Worm (Caenorhabditis elegans) whole organism, young adult: ENCODE measurements around the gene M02B1.3.

Experiments used
- F49E8.2 ChIP-seq: sonication (generic microtip); optimal IDR thresholded peaks from 3 replicates; lab custom pipeline; 2017; ENCODE audit warnings: missing genetic modification characterization, mild to moderate bottlenecking, missing compliant biosample characterization, antibody characterized with exemption, moderate library complexity; ENCODE audit not compliant: insufficient read depth
- K12H6.12 ChIP-seq: fragments of 200-800 bp; sonication (Bioruptor generic); optimal IDR thresholded peaks from 2 replicates; lab custom pipeline; 2018; ENCODE audit warnings: mild to moderate bottlenecking, missing genetic modification characterization, missing compliant biosample characterization
- Y53G8AR.9 ChIP-seq: fragments of 200-800 bp; sonication (Bioruptor generic); conservative IDR thresholded peaks from 2 replicates; pipeline ENCODE4 v1.3.6; 2022; ENCODE audit warnings: missing genetic modification reagents, missing genetic modification characterization, missing compliant biosample characterization
- Y67H2A.10 ChIP-seq: fragments of 200-800 bp; sonication (Bioruptor generic); conservative IDR thresholded peaks from 2 replicates; pipeline ENCODE4 v1.3.6; 2022; ENCODE audit warnings: missing genetic modification reagents, missing genetic modification characterization, missing compliant biosample characterization
- Y79H2A.3 ChIP-seq: fragments of 200-800 bp; sonication (Bioruptor generic); conservative IDR thresholded peaks from 2 replicates; pipeline ENCODE4 v1.3.6; 2022; ENCODE audit warnings: missing genetic modification reagents, missing genetic modification characterization, missing compliant biosample characterization
- atf-7 ChIP-seq: sonication (generic microtip); optimal IDR thresholded peaks from 2 replicates; lab custom pipeline; 2017; ENCODE audit warnings: mild to moderate bottlenecking, missing genetic modification characterization, missing compliant biosample characterization
- bed-1 ChIP-seq: fragments of 200-800 bp; sonication (Bioruptor generic); IDR thresholded peaks from 2 replicates; pipeline ENCODE4 v1.3.6; 2022; ENCODE audit warnings: missing genetic modification reagents, missing genetic modification characterization, missing compliant biosample characterization
- cebp-1 ChIP-seq, 2 experiments: fragments of 200-800 bp in 1 of 2; sonication (Bioruptor generic) in 1 of 2; sonication (generic microtip) in 1 of 2; IDR thresholded peaks in 1 of 2; optimal IDR thresholded peaks in 1 of 2; 2 replicates each; pipeline versions ENCODE4 v1.3.6 to Lab custom; 2017 to 2022; ENCODE audit warnings: missing compliant biosample characterization in 2 of 2, missing genetic modification characterization in 2 of 2, mild to moderate bottlenecking in 1 of 2, missing genetic modification reagents in 1 of 2, moderate library complexity in 1 of 2
- ceh-27 ChIP-seq: fragments of 200-800 bp; sonication (Bioruptor generic); optimal IDR thresholded peaks from 2 replicates; lab custom pipeline; 2018; ENCODE audit warnings: mild to moderate bottlenecking, missing genetic modification characterization, moderate library complexity, missing compliant biosample characterization
- ceh-79 ChIP-seq: sonication (generic microtip); optimal IDR thresholded peaks from 2 replicates; lab custom pipeline; 2017; ENCODE audit warnings: mild to moderate bottlenecking, missing genetic modification characterization, missing compliant biosample characterization
- dox-1 ChIP-seq: fragments of 200-800 bp; sonication (Bioruptor generic); IDR thresholded peaks from 2 replicates; pipeline ENCODE4 v1.3.6; 2022; ENCODE audit warnings: missing genetic modification reagents, missing genetic modification characterization, missing compliant biosample characterization
- dpl-1 ChIP-seq: fragments of 150-350 bp; optimal IDR thresholded peaks from 2 replicates; lab custom pipeline; 2014; ENCODE audit warnings: missing biosample characterization, missing genetic modification reagents, missing genetic modification characterization
- efl-1 ChIP-seq: fragments of 150-350 bp; optimal IDR thresholded peaks from 2 replicates; lab custom pipeline; 2014; ENCODE audit warnings: missing biosample characterization, missing genetic modification reagents, missing genetic modification characterization
- ekl-4 ChIP-seq: fragments of 200-800 bp; sonication (Bioruptor generic); IDR thresholded peaks from 2 replicates; pipeline ENCODE4 v1.3.6; 2022; ENCODE audit warnings: missing genetic modification reagents, missing genetic modification characterization, missing compliant biosample characterization
- gei-17 ChIP-seq: fragments of 200-800 bp; sonication (Bioruptor generic); optimal IDR thresholded peaks from 2 replicates; lab custom pipeline; 2018; ENCODE audit warnings: mild to moderate bottlenecking, missing genetic modification characterization, missing compliant biosample characterization
- hmg-1.2 ChIP-seq: fragments of 200-800 bp; sonication (Bioruptor generic); IDR thresholded peaks from 2 replicates; pipeline ENCODE4 v1.3.6; 2022; ENCODE audit warnings: missing genetic modification reagents, missing genetic modification characterization, missing compliant biosample characterization
- lin-40 ChIP-seq: sonication (generic microtip); optimal IDR thresholded peaks from 2 replicates; lab custom pipeline; 2016; ENCODE audit warnings: missing genetic modification characterization, mild to moderate bottlenecking, missing compliant biosample characterization, missing genotype, missing genetic modification reagents
- lin-54 ChIP-seq: fragments of 200-800 bp; sonication (Bioruptor generic); optimal IDR thresholded peaks from 2 replicates; lab custom pipeline; 2018; ENCODE audit warnings: mild to moderate bottlenecking, missing genetic modification characterization, missing compliant biosample characterization
- lsl-1 ChIP-seq: fragments of 200-800 bp; sonication (Bioruptor generic); optimal IDR thresholded peaks from 2 replicates; lab custom pipeline; 2018; ENCODE audit warnings: mild to moderate bottlenecking, missing genetic modification characterization, moderate library complexity, missing compliant biosample characterization
- lsy-27 ChIP-seq: sonication (generic microtip); optimal IDR thresholded peaks from 2 replicates; lab custom pipeline; 2017; ENCODE audit warnings: missing genetic modification characterization, mild to moderate bottlenecking, missing compliant biosample characterization, antibody characterized with exemption, missing genotype, borderline replicate concordance; ENCODE audit not compliant: insufficient read depth
- nfya-2 ChIP-seq: fragments of 200-800 bp; sonication (Bioruptor generic); IDR thresholded peaks from 2 replicates; pipeline ENCODE4 v1.3.6; 2022; ENCODE audit warnings: missing genetic modification reagents, missing genetic modification characterization, missing compliant biosample characterization
- pbrm-1 ChIP-seq: fragments of 200-800 bp; sonication (Bioruptor generic); IDR thresholded peaks from 2 replicates; pipeline ENCODE4 v1.3.6; 2022; ENCODE audit warnings: missing genetic modification reagents, missing genetic modification characterization, missing compliant biosample characterization
- pha-4 ChIP-seq: fragments of 150-350 bp; sonication (generic microtip); optimal IDR thresholded peaks from 2 replicates; lab custom pipeline; 2014; ENCODE audit warnings: missing biosample characterization, missing genetic modification reagents, missing genetic modification characterization
- rec-8 ChIP-seq, 2 experiments: sonication (generic microtip); optimal IDR thresholded peaks; 2 replicates each; lab custom pipeline; 2016; ENCODE audit warnings: mild to moderate bottlenecking in 2 of 2, missing genetic modification characterization in 2 of 2, missing genetic modification reagents in 2 of 2, missing genotype in 2 of 2, missing biosample characterization in 1 of 2, missing compliant biosample characterization in 1 of 2, moderate library complexity in 1 of 2
- snpc-1.1 ChIP-seq: sonication (generic microtip); optimal IDR thresholded peaks from 2 replicates; lab custom pipeline; 2017; ENCODE audit warnings: missing genetic modification characterization, mild to moderate bottlenecking, missing compliant biosample characterization, antibody characterized with exemption, moderate library complexity, missing genotype, missing genetic modification reagents; ENCODE audit not compliant: insufficient read depth
- snpc-4 ChIP-seq, 5 experiments: fragments of 150-350 bp in 1 of 5; sonication (generic microtip) in 4 of 5; optimal IDR thresholded peaks; 2 replicates each; lab custom pipeline; 2014 to 2018; ENCODE audit warnings: missing genetic modification characterization in 5 of 5, missing biosample characterization in 3 of 5, antibody characterized with exemption in 2 of 5, mild to moderate bottlenecking in 2 of 5, missing compliant biosample characterization in 2 of 5, missing genotype in 2 of 5, moderate library complexity in 2 of 5, missing genetic modification reagents in 1 of 5
- sptf-2 ChIP-seq: fragments of 200-800 bp; sonication (Bioruptor generic); optimal IDR thresholded peaks from 2 replicates; lab custom pipeline; 2018; ENCODE audit warnings: mild to moderate bottlenecking, missing genetic modification characterization, missing compliant biosample characterization
- unc-130 ChIP-seq: sonication (generic microtip); optimal IDR thresholded peaks from 2 replicates; lab custom pipeline; 2016; ENCODE audit warnings: missing genetic modification reagents, missing genetic modification characterization, missing compliant biosample characterization
- ztf-28 ChIP-seq: fragments of 200-800 bp; sonication (Bioruptor generic); IDR thresholded peaks from 2 replicates; pipeline ENCODE4 v1.3.6; 2022; ENCODE audit warnings: missing genetic modification reagents, missing genetic modification characterization, missing compliant biosample characterization

M02B1.3 gene

ce11 chrIV:12842121-12842520, 5.8 kb downstream of the M02B1.3 start (continued):
- TF ChIP-seq atf-7 (tag; lab: Kevin White, UChicago): peak; percentile 54

- TF ChIP-seq hmg-1.2: peak; percentile 28; the same call in 1 of the 2 replicates
- TF ChIP-seq rec-8 (tag; optimal IDR thresholded peaks at IDR 0.05; lab: Kevin White, UChicago): no peak
These were observed 6.6 kb downstream of the M02B1.3 start for ce11 chrIV:12842895-12843294.

ce11 chrIV:12845596-12845995, 9.3 kb downstream of the M02B1.3 start, which contains the start of gene txt-19:
Gene txt-19, plus strand, starts transcription at chrIV:12845899.
- no peak for TF ChIP-seq nfya-2
- TF ChIP-seq gei-17: no peak
- TF ChIP-seq cebp-1 (GFP tag; IDR thresholded peaks at IDR 0.05; lab: Robert Waterston, UW): no peak
- peak; percentile 35 for TF ChIP-seq cebp-1 (tag; optimal IDR thresholded peaks at IDR 0.05; lab: Kevin White, UChicago)
- peak; percentile 0 for TF ChIP-seq ceh-27 (GFP tag; lab: Kevin White, UChicago)
- TF ChIP-seq K12H6.12: peak; percentile 1
- no peak for TF ChIP-seq Y79H2A.3 (GFP tag; lab: Robert Waterston, UW)
- TF ChIP-seq lsy-27: no peak
- no peak for TF ChIP-seq dox-1
- no peak for TF ChIP-seq snpc-4 (GFP tag; optimal IDR thresholded peaks at IDR 0.05; lab: Kevin White, UChicago)
- TF ChIP-seq snpc-4 (tag; optimal IDR thresholded peaks at IDR 0.05; lab: Kevin White, UChicago): no peak
- TF ChIP-seq ekl-4 (GFP tag; lab: Robert Waterston, UW): no peak

ce11 chrIV:12849030-12849560, 12.8 kb downstream of the M02B1.3 start, which contains the start of gene srf-3:
Gene srf-3, plus strand, starts transcription at chrIV:12849510.
- TF ChIP-seq hmg-1.2: peak; percentile 59; the same call in 1 of the 2 replicates
- TF ChIP-seq bed-1: no peak

- TF ChIP-seq snpc-1.1 (tag; lab: Kevin White, UChicago): no peak
- TF ChIP-seq lsl-1 (GFP tag; lab: Kevin White, UChicago): peak; percentile 22
- TF ChIP-seq lin-40 (tag; lab: Kevin White, UChicago): no peak
- TF ChIP-seq ztf-28: no peak
- no peak for TF ChIP-seq Y53G8AR.9 (GFP tag; lab: Robert Waterston, UW)
- no peak for TF ChIP-seq dpl-1 (GFP tag; lab: Kevin White, UChicago)
- TF ChIP-seq pha-4 (tag; lab: Kevin White, UChicago): no peak
- no peak for TF ChIP-seq pbrm-1 (GFP tag; lab: Robert Waterston, UW)
- no peak for TF ChIP-seq unc-130 (GFP tag; lab: Kevin White, UChicago)
- TF ChIP-seq F49E8.2 (tag; lab: Kevin White, UChicago): no peak
- no peak for TF ChIP-seq nfya-2
- no peak for TF ChIP-seq snpc-4 (GFP tag; optimal IDR thresholded peaks at IDR 0.05; lab: Kevin White, UChicago)
- peak in 1 of 4 experiments; percentile 10 for TF ChIP-seq snpc-4 (tag; optimal IDR thresholded peaks at IDR 0.05; lab: Kevin White, UChicago)
- TF ChIP-seq ceh-79: no peak
- peak; percentile 32 for TF ChIP-seq lin-54 (GFP tag; lab: Kevin White, UChicago)
- peak; percentile 57; the same call in 1 of the 2 replicates for TF ChIP-seq hmg-1.2
- no peak for TF ChIP-seq Y67H2A.10
- TF ChIP-seq sptf-2: no peak
- TF ChIP-seq efl-1 (GFP tag; lab: Kevin White, UChicago): peak; percentile 60
These were observed 18.2 kb downstream of the M02B1.3 start for ce11 chrIV:12854372-12855114.
